Fruit fly (Drosophila melanogaster): ENCODE measurements around the gene RpS15Aa.

RpS15Aa gene

DNA sequence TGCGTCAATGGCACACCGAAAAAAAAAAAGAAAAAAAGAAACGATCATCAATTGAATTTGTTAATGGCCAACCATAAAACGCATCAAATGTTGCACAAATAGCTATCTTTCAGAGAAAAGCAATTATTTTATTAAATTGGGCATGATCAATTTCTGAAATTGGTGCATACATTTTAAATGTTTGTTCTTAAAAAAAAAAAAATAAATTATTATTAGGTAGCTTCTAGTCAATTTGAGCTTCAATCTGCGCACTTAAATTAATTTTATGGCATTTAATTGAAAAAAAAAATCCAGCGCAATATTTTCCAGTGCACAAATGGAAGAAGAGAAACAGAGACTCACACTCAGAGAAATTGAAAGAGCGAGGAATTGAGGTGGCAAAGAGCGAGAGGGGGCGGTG, 14.4 kb downstream of the RpS15Aa start (continued):
- TF ChIP-seq Sox102F (GFP tag; optimal IDR thresholded peaks at IDR 0.05) (peak; percentile 76), Ets21C (GFP tag; optimal IDR thresholded peaks at IDR 0.05) (peak; percentile 73), CG4318 (GFP tag; optimal IDR thresholded peaks at IDR 0.05) (peak; percentile 52), CG8632 (GFP tag; optimal IDR thresholded peaks at IDR 0.05) (peak; percentile 54), CG10669 (GFP tag; optimal IDR thresholded peaks at IDR 0.05) (peak; percentile 6), CG7368 (GFP tag; optimal IDR thresholded peaks at IDR 0.05) (peak; percentile 24), cyc (GFP tag; optimal IDR thresholded peaks at IDR 0.05) (peak; percentile 76), Eip78C (GFP tag) (peak; percentile 87), esn (GFP tag; optimal IDR thresholded peaks at IDR 0.05) (peak; percentile 85), CG8319 (GFP tag; optimal IDR thresholded peaks at IDR 0.05) (peak; percentile 44)

DNA sequence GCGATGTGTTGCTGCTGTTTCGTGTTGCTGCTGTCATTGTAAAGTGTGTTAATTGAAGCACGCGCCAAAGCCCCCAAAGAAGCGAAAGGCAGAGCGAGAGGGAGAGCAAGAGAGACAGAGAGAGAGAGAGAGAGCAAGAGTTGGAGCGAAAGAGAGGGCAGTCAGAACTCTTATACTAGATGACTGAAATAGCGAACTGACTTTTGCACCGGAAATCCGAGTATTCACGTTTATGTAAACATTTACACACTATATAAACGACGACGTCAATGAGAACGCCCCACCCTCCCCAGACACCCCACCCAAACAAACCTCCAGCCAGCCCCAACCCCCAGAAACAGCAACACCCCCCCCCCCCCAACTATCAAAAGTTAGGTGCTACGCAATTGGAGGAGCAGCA, 15.1 kb downstream of the RpS15Aa start:
- TF ChIP-seq fkh (GFP tag; optimal IDR thresholded peaks at IDR 0.05), result peak; percentile 87
- no peak for TF ChIP-seq CG32006 (GFP tag; optimal IDR thresholded peaks at IDR 0.05)
- TF ChIP-seq ss (GFP tag; optimal IDR thresholded peaks at IDR 0.05), result no peak

DNA sequence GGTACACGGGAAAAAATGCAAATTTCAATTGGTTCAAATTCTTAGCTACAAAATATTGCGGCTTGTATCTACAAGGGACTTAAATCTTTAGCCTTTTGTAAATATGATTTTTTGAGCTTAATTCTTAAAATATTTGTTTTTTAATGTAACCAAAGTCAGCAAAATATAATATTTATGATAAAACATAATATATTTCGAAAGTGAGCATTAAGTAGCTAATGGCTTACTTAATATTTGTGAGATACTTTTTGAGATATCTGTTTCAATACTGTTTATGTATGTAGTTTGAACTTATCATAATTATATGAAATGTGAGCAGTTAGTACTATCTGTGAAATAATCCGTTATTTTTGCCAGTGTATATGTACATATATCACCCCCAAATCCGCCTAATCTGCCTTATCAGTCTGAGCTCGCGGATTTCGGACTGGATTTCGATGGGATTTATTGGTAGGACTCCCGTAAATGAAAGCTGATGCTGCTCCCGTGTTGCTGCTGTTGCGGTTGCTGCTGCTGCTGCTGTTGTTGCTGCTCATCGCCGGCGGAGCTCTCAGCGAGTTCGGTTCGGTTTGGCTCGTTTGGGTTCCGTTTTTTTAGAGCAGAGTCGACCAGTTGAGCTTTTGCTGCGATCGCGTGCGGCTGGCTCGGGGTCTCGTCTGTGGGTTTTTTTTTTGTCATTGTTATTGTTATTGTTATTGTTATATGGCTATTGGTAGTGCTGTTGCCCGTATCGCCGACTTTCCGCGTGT, 16.6 kb downstream of the RpS15Aa start:
- peak; percentile 11 for TF ChIP-seq Hr4 (GFP tag; optimal IDR thresholded peaks at IDR 0.05)
- no peak for TF ChIP-seq cyc (GFP tag; optimal IDR thresholded peaks at IDR 0.05)
- TF ChIP-seq CG4318 (GFP tag; optimal IDR thresholded peaks at IDR 0.05), result no peak
- TF ChIP-seq CG9139 (GFP tag; optimal IDR thresholded peaks at IDR 0.05), result no peak
- TF ChIP-seq CG3919 (GFP tag; optimal IDR thresholded peaks at IDR 0.05), result no peak
- TF ChIP-seq CG32006 (GFP tag; optimal IDR thresholded peaks at IDR 0.05), result peak; percentile 53
- TF ChIP-seq OdsH (GFP tag; optimal IDR thresholded peaks at IDR 0.05), result peak; percentile 16
- TF ChIP-seq Smox (GFP tag; optimal IDR thresholded peaks at IDR 0.05), result peak; percentile 9
- TF ChIP-seq Ets96B (tag; optimal IDR thresholded peaks at IDR 0.05), result no peak
- no peak for TF ChIP-seq fkh (GFP tag; optimal IDR thresholded peaks at IDR 0.05)
- peak; percentile 82 for TF ChIP-seq Eip78C (GFP tag)
- TF ChIP-seq Sox15 (GFP tag; optimal IDR thresholded peaks at IDR 0.05), result no peak
- peak; percentile 0 for TF ChIP-seq Met (GFP tag; optimal IDR thresholded peaks at IDR 0.05)
- no peak for TF ChIP-seq Eip75B (GFP tag; optimal IDR thresholded peaks at IDR 0.05)
- peak; percentile 1 for TF ChIP-seq achi (GFP tag; optimal IDR thresholded peaks at IDR 0.05)
- TF ChIP-seq CG6163 (GFP tag; IDR thresholded peaks at IDR 0.05), result 0 out of 3 replicates have a peak, but pooled peaks have one; percentile 28
- peak; percentile 58 for TF ChIP-seq svp (GFP tag)
- peak; percentile 17 for TF ChIP-seq CG8632 (GFP tag; optimal IDR thresholded peaks at IDR 0.05)
- peak; percentile 24 for TF ChIP-seq esn (GFP tag; optimal IDR thresholded peaks at IDR 0.05)
- TF ChIP-seq CG10631 (GFP tag; optimal IDR thresholded peaks at IDR 0.05), result peak; percentile 2
- TF ChIP-seq Eip93F (GFP tag; optimal IDR thresholded peaks at IDR 0.05), result no peak
- no peak for TF ChIP-seq CG6808 (GFP tag; optimal IDR thresholded peaks at IDR 0.05)
- peak; percentile 18; the same call in 1 of the 3 replicates for TF ChIP-seq eg (GFP tag; IDR thresholded peaks at IDR 0.05)
- no peak for TF ChIP-seq CG6792 (GFP tag; optimal IDR thresholded peaks at IDR 0.05)
- no peak for TF ChIP-seq CG6854 (GFP tag; optimal IDR thresholded peaks at IDR 0.05)
- TF ChIP-seq Blimp-1 (GFP tag; optimal IDR thresholded peaks at IDR 0.05), result no peak
- TF ChIP-seq CG31627 (GFP tag; optimal IDR thresholded peaks at IDR 0.05), result no peak
- no peak for TF ChIP-seq ss (GFP tag; optimal IDR thresholded peaks at IDR 0.05)
- no peak for TF ChIP-seq Sox102F (GFP tag; optimal IDR thresholded peaks at IDR 0.05)
- peak; percentile 14 for TF ChIP-seq CG34406 (GFP tag; optimal IDR thresholded peaks at IDR 0.05)

DNA sequence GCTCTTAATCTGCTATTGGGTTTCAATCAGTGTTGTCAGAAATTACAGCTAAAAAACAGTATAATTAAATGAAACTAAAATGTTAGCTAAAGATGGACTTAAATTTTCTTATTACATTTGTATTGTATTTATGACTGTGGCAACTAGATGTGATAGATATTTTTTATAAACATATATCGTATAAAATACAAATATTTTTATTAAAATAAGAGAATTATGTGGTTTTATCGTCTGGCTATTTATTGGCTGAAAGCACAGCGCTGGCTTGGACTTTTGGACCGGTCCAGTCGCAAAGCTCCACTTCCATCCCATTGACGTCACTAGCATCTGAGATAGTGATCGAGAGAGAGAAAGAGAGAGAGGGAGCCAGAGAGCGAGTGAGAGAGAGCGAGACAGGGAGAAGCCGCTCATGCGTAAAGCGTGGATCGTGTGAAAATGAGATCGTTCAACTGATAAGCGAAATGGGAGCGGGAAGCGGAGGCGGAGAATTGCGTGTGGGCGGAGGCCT, 18.1 kb downstream of the RpS15Aa start:
- TF ChIP-seq Sox15 (GFP tag; optimal IDR thresholded peaks at IDR 0.05) (no peak), salr (GFP tag; optimal IDR thresholded peaks at IDR 0.05) (peak; percentile 71 to 77), pdm3 (GFP tag; optimal IDR thresholded peaks at IDR 0.05) (peak; percentile 45), CG6276 (GFP tag; optimal IDR thresholded peaks at IDR 0.05) (peak; percentile 96), CG10631 (GFP tag; optimal IDR thresholded peaks at IDR 0.05) (peak; percentile 19), topi (GFP tag; optimal IDR thresholded peaks at IDR 0.05) (peak; percentile 65), dsx (GFP tag; optimal IDR thresholded peaks at IDR 0.05; ENCODE audit: poor library complexity, severe bottlenecking) (peak; percentile 89), Blimp-1 (GFP tag; optimal IDR thresholded peaks at IDR 0.05) (peak; percentile 75), CG6854 (GFP tag; optimal IDR thresholded peaks at IDR 0.05) (peak; percentile 98), CG10669 (GFP tag; optimal IDR thresholded peaks at IDR 0.05) (peak; percentile 89), CG8119 (GFP tag; IDR thresholded peaks at IDR 0.05) (peak; percentile 79), CG11902 (GFP tag; optimal IDR thresholded peaks at IDR 0.05) (no peak), Hr38 (GFP tag; optimal IDR thresholded peaks at IDR 0.05) (no peak), vri (GFP tag; optimal IDR thresholded peaks at IDR 0.05) (peak; percentile 47), eg (GFP tag; IDR thresholded peaks at IDR 0.05) (peak; percentile 72), dac (GFP tag; optimal IDR thresholded peaks at IDR 0.05) (peak; percentile 65)
